Fruit fly (Drosophila melanogaster) whole organism, larva: Measurements from ENCODE around the gene CG43290.

ENCODE experiments used
- noc ChIP-seq: fragments of 200-800 bp; sonication (Bioruptor generic); optimal IDR thresholded peaks from 3 replicates; lab custom pipeline; 2019; ENCODE audit warnings: missing biosample characterization, mild to moderate bottlenecking, missing genetic modification characterization, moderate library complexity

The CG43290 gene

dm6 chr3R:7310576-7310975 is 38.8 kb downstream of the CG43290 start:
- no peak for TF ChIP-seq noc (tag; lab: Kevin White, UChicago)

- TF ChIP-seq noc (tag; lab: Kevin White, UChicago), result no peak
These were observed 39.7 kb downstream of the CG43290 start, which contains the start of gene rn for dm6 chr3R:7309579-7310037. Gene rn, minus strand, starts transcription at chr3R:7309629.

DNA sequence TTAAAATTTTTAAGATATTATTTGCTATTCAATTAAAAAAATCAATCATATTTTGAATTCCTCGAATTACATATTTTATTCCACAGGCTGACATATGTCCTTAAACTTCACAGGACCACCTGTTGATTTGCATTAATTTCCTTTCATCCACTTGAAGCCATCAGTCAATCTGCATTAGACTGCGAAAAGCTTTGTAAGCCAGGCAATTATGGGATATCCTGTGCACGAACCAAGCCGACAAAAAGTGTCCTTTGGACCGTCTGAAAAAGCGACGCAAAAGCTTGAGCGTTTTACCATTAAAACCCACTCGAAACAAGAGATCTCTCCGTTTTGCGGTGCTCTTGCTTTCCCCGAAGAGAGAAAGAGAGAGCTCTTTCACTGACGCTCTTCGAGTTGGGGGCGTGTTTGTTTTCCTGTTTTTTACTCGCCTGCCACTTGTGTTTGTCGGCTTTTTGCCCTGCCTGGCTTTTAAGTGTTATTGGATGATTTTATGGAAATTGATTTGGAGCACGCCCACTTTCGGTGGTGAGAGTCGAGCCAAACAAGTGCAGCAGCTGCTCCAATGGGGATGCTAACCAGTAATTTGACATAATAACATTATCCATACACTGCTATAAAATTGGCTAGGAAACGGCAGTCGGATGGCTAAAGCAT is 42.7 kb downstream of the CG43290 start:
- TF ChIP-seq noc (tag; lab: Kevin White, UChicago), result no peak

- no peak for TF ChIP-seq noc (tag; lab: Kevin White, UChicago)
These were observed 44.8 kb downstream of the CG43290 start, which contains the start of gene CG42544 for dm6 chr3R:7304455-7305088. Gene CG42544, plus strand, starts transcription at chr3R:7304592.
